Worm (Caenorhabditis elegans): ENCODE results near the gene T22G5.3.

Gene T22G5.3

ce11 chrV:13931225-13931624 is 50.5 kb downstream of the T22G5.3 start, which contains the start of gene C06B3.16:
TSS of gene C06B3.16 (plus strand) at chrV:13931525.
- TF ChIP-seq B0035.1 (tag; optimal IDR thresholded peaks at IDR 0.05) (no peak), snpc-1.3 (tag; optimal IDR thresholded peaks at IDR 0.05; ENCODE audit: insufficient read depth) (no peak), snpc-3.4 (tag; optimal IDR thresholded peaks at IDR 0.05) (no peak), unc-130 (GFP tag; optimal IDR thresholded peaks at IDR 0.05) (no peak), madf-6 (GFP tag; IDR thresholded peaks at IDR 0.05) (no peak), F57A8.1 (GFP tag; optimal IDR thresholded peaks at IDR 0.05) (no peak), madf-3 (GFP tag; IDR thresholded peaks at IDR 0.05) (no peak), T07F8.4 (tag; optimal IDR thresholded peaks at IDR 0.05) (no peak), xnd-1 (tag; optimal IDR thresholded peaks at IDR 0.05) (no peak), dpff-1 (tag; optimal IDR thresholded peaks at IDR 0.05) (no peak), ztf-28 (GFP tag; IDR thresholded peaks at IDR 0.05) (no peak), dpl-1 (GFP tag; optimal IDR thresholded peaks at IDR 0.05) (no peak), C17E4.6 (GFP tag; IDR thresholded peaks at IDR 0.05) (no peak), pbrm-1 (GFP tag; IDR thresholded peaks at IDR 0.05) (no peak)

DNA sequence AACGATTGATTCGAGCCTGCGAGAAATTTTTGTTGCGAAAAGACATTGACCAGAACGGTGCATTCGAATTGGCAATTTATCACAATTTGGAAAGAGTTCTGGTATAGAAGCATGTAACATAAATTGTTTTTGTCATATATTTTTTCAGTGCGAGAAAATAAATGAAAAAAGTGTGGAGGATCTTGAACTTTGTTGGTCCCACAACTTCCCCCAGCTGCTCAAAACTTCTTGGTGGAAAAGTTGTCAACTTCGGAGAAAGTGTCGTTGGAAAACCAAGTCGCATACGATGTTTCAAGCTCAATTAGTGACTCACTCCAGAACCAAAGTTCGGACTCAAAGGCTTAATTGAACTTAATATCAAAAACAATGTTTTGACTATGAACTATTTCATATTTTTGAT is 51.2 kb downstream of the T22G5.3 start:
- TF ChIP-seq T07F8.4 (tag; optimal IDR thresholded peaks at IDR 0.05) (no peak), snpc-1.3 (tag; optimal IDR thresholded peaks at IDR 0.05; ENCODE audit: insufficient read depth) (no peak), ztf-3 (GFP tag; optimal IDR thresholded peaks at IDR 0.05) (no peak), athp-1 (tag; optimal IDR thresholded peaks at IDR 0.05) (no peak), mel-28 (tag; optimal IDR thresholded peaks at IDR 0.05; ENCODE audit: borderline replicate concordance) (no peak), him-1 (tag; optimal IDR thresholded peaks at IDR 0.05) (no peak), fkh-3 (tag; optimal IDR thresholded peaks at IDR 0.05) (no peak), Y95B8A.8 (GFP tag; IDR thresholded peaks at IDR 0.05) (no peak), zim-3 (tag; optimal IDR thresholded peaks at IDR 0.05) (no peak), F22D6.2 (tag; optimal IDR thresholded peaks at IDR 0.05) (no peak), hsf-1 (GFP tag; IDR thresholded peaks at IDR 0.05) (no peak), hmg-1.2 (GFP tag; IDR thresholded peaks at IDR 0.05) (no peak), F49E8.2 (tag; optimal IDR thresholded peaks at IDR 0.05; ENCODE audit: insufficient read depth) (no peak)

Data from whole organism, young adult.